Fruit fly (Drosophila melanogaster) whole organism, embryonic: ENCODE measurements around the gene term.

ENCODE experiments used
- CG12659 ChIP-seq: fragments of 200-800 bp; sonication (Bioruptor generic); optimal IDR thresholded peaks from 3 replicates; lab custom pipeline; 2017; ENCODE audit warnings: mild to moderate bottlenecking, missing biosample characterization, missing genetic modification reagents, missing genetic modification characterization
- CG8944 ChIP-seq: fragments of 200-800 bp; sonication (Bioruptor generic); optimal IDR thresholded peaks from 3 replicates; lab custom pipeline; 2016; ENCODE audit warnings: missing biosample characterization, missing genetic modification characterization
- cato ChIP-seq: fragments of 200-800 bp; sonication (Bioruptor generic); optimal IDR thresholded peaks from 2 replicates; lab custom pipeline; 2016; ENCODE audit warnings: missing biosample characterization, missing genetic modification characterization, borderline replicate concordance
- mirr ChIP-seq: fragments of 200-800 bp; sonication (Bioruptor generic); optimal IDR thresholded peaks from 3 replicates; lab custom pipeline; 2018; ENCODE audit warnings: missing biosample characterization, mild to moderate bottlenecking, missing genetic modification characterization
- pita ChIP-seq: fragments of 200-800 bp; sonication (Bioruptor generic); optimal IDR thresholded peaks from 2 replicates; lab custom pipeline; 2017; ENCODE audit warnings: missing biosample characterization, mild to moderate bottlenecking, missing genetic modification characterization
- so ChIP-seq: fragments of 200-800 bp; sonication (Bioruptor generic); IDR thresholded peaks from 3 replicates; pipeline ENCODE4 v1.3.6; 2022; ENCODE audit warnings: missing biosample characterization, missing genetic modification characterization
- yki ChIP-seq: fragments of >200 bp; optimal IDR thresholded peaks from 3 replicates; lab custom pipeline; 2018
- zen ChIP-seq: fragments of 200-800 bp; sonication (Bioruptor generic); optimal IDR thresholded peaks from 3 replicates; lab custom pipeline; 2018; ENCODE audit warnings: missing biosample characterization, mild to moderate bottlenecking, missing genetic modification characterization, moderate library complexity

DNA sequence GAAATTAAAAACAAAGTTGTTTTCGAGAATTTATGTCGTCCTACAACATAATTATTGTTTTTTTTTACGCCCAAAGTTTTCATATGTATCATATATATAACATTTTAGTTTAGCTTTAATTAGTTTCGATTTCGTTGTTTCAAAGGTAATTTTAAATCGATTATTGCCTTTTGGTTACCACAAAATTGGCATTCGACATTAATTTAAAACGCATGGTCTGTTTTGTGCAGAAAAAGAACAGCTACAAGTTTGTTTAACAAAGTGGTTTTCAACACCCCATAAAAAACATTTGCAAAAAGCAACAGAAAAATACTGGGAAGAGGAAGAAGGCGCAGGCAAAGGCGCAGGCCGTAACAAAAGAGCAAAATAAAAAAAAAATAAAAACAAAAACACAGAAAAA is 44.9 kb upstream of the term start:
- no peak for TF ChIP-seq CG8944
- TF ChIP-seq mirr = no peak
- TF ChIP-seq pita (GFP tag; lab: Kevin White, UChicago) = no peak
- TF ChIP-seq yki = no peak
- TF ChIP-seq so (GFP tag; lab: Robert Waterston, UW) = no peak
- TF ChIP-seq CG12659 (GFP tag; lab: Kevin White, UChicago) = no peak
- TF ChIP-seq zen (tag; lab: Kevin White, UChicago) = no peak
- TF ChIP-seq cato (GFP tag; lab: Kevin White, UChicago) = no peak
